Worm (Caenorhabditis elegans) whole organism, L4 larva: Measurements from ENCODE around the gene H38K22.6.
A peak's percentile ranks its signal among the peaks of the same experiment; 100 is the strongest.

ENCODE experiments used
- F26F4.8 ChIP-seq: fragments of 200-800 bp; sonication (Bioruptor generic); conservative IDR thresholded peaks from 2 replicates; pipeline ENCODE4 v1.3.6; 2022; ENCODE audit warnings: missing genetic modification characterization, missing compliant biosample characterization
- R02D3.7 ChIP-seq: fragments of 150-350 bp; sonication (generic microtip); optimal IDR thresholded peaks from 3 replicates; lab custom pipeline; 2014; ENCODE audit warnings: missing biosample characterization, missing genetic modification characterization
- T20F7.1 ChIP-seq: fragments of 200-800 bp; sonication (Bioruptor generic); optimal IDR thresholded peaks from 2 replicates; lab custom pipeline; 2018; ENCODE audit warnings: mild to moderate bottlenecking, missing genetic modification characterization, missing compliant biosample characterization
- T26A8.4 ChIP-seq: fragments of 200-800 bp; sonication (Bioruptor generic); IDR thresholded peaks from 2 replicates; pipeline ENCODE4 v1.3.6; 2022; ENCODE audit warnings: missing genetic modification characterization, missing compliant biosample characterization
- Y5F2A.4 ChIP-seq: fragments of 200-800 bp; sonication (Bioruptor generic); optimal IDR thresholded peaks from 2 replicates; lab custom pipeline; 2018; ENCODE audit warnings: mild to moderate bottlenecking, missing genetic modification characterization, missing compliant biosample characterization
- ZK337.2 ChIP-seq: fragments of 200-800 bp; sonication (Bioruptor generic); IDR thresholded peaks from 2 replicates; pipeline ENCODE4 v1.3.6; 2022; ENCODE audit warnings: missing genetic modification reagents, missing genetic modification characterization, missing compliant biosample characterization
- ZK546.5 ChIP-seq, 2 experiments: sonication (generic microtip); optimal IDR thresholded peaks; 2 replicates each; lab custom pipeline; 2017; ENCODE audit warnings: missing biosample characterization in 2 of 2, missing genetic modification characterization in 2 of 2
- aha-1 ChIP-seq: fragments of 150-350 bp; peaks from one replicate; lab custom pipeline; 2014; ENCODE audit warnings: missing biosample characterization, missing genetic modification characterization
- attf-4 ChIP-seq: sonication (generic microtip); optimal IDR thresholded peaks from 3 replicates; lab custom pipeline; 2017; ENCODE audit warnings: missing biosample characterization, missing genetic modification characterization
- ceh-20 ChIP-seq: fragments of 200-800 bp; sonication (Bioruptor generic); IDR thresholded peaks from 2 replicates; pipeline ENCODE4 v1.3.6; 2022; ENCODE audit warnings: missing genetic modification reagents, missing genetic modification characterization, missing compliant biosample characterization
- ceh-28 ChIP-seq: fragments of 150-350 bp; optimal IDR thresholded peaks from 2 replicates; lab custom pipeline; 2014; ENCODE audit warnings: missing biosample characterization, missing genetic modification reagents, missing genetic modification characterization
- ctbp-1 ChIP-seq: fragments of 200-800 bp; sonication (Bioruptor generic); IDR thresholded peaks from 2 replicates; pipeline ENCODE4 v1.3.6; 2022; ENCODE audit warnings: missing genetic modification reagents, missing genetic modification characterization, missing compliant biosample characterization
- daf-16 ChIP-seq, 3 experiments: sonication (generic microtip); optimal IDR thresholded peaks; 2 replicates each; lab custom pipeline; 2016 to 2017; ENCODE audit warnings: missing genetic modification characterization in 3 of 3, missing genetic modification reagents in 3 of 3, mild to moderate bottlenecking in 2 of 3, missing compliant biosample characterization in 2 of 3, missing biosample characterization in 1 of 3, moderate library complexity in 1 of 3
- dmd-9 ChIP-seq: fragments of 200-800 bp; sonication (Bioruptor generic); IDR thresholded peaks from 2 replicates; pipeline ENCODE4 v1.3.6; 2022; ENCODE audit warnings: missing genetic modification reagents, missing genetic modification characterization, missing compliant biosample characterization
- dve-1 ChIP-seq: sonication (generic microtip); optimal IDR thresholded peaks from 2 replicates; lab custom pipeline; 2017; ENCODE audit warnings: antibody characterized with exemption, mild to moderate bottlenecking, missing genetic modification characterization, missing compliant biosample characterization; ENCODE audit not compliant: insufficient read depth
- egl-43 ChIP-seq: fragments of 200-800 bp; sonication (Bioruptor generic); IDR thresholded peaks from 2 replicates; pipeline ENCODE4 v1.3.6; 2022; ENCODE audit warnings: missing genetic modification reagents, missing genetic modification characterization, missing compliant biosample characterization
- fkh-10 ChIP-seq: fragments of 150-350 bp; optimal IDR thresholded peaks from 2 replicates; lab custom pipeline; 2014; ENCODE audit warnings: missing biosample characterization, missing genetic modification reagents, missing genetic modification characterization
- fos-1 ChIP-seq: fragments of 150-350 bp; optimal IDR thresholded peaks from 2 replicates; lab custom pipeline; 2014; ENCODE audit warnings: missing biosample characterization, missing genetic modification characterization
- hif-1 ChIP-seq, 2 experiments: sonication (generic microtip); optimal IDR thresholded peaks; 2 replicates each; lab custom pipeline; 2016 to 2017; ENCODE audit warnings: missing compliant biosample characterization in 2 of 2, missing genetic modification characterization in 2 of 2, missing genetic modification reagents in 2 of 2, missing genotype in 2 of 2, mild to moderate bottlenecking in 1 of 2
- lim-7 ChIP-seq: fragments of 200-800 bp; sonication (Bioruptor generic); IDR thresholded peaks from 2 replicates; pipeline ENCODE4 v1.3.6; 2022; ENCODE audit warnings: missing genetic modification characterization, missing compliant biosample characterization
- lin-29 ChIP-seq: fragments of 200-800 bp; sonication (Bioruptor generic); IDR thresholded peaks from 2 replicates; pipeline ENCODE4 v1.3.6; 2022; ENCODE audit warnings: missing genetic modification reagents, missing genetic modification characterization, missing compliant biosample characterization
- mdt-29 ChIP-seq: fragments of 200-800 bp; sonication (Bioruptor generic); IDR thresholded peaks from 2 replicates; pipeline ENCODE4 v1.3.6; 2022; ENCODE audit warnings: missing genetic modification reagents, missing genetic modification characterization, missing compliant biosample characterization
- mes-2 ChIP-seq: sonication (generic microtip); optimal IDR thresholded peaks from 2 replicates; lab custom pipeline; 2016; ENCODE audit warnings: missing genotype, mild to moderate bottlenecking, missing genetic modification characterization, missing compliant biosample characterization; ENCODE audit not compliant: poor library complexity, severe bottlenecking
- mxl-2 ChIP-seq: fragments of 200-800 bp; sonication (Bioruptor generic); conservative IDR thresholded peaks from 2 replicates; pipeline ENCODE4 v1.3.6; 2022; ENCODE audit warnings: missing genetic modification reagents, missing genetic modification characterization, missing compliant biosample characterization
- nhr-11 ChIP-seq: fragments of 150-350 bp; optimal IDR thresholded peaks from 2 replicates; lab custom pipeline; 2014; ENCODE audit warnings: missing biosample characterization, missing genetic modification characterization
- nhr-237 ChIP-seq: sonication (generic microtip); optimal IDR thresholded peaks from 2 replicates; lab custom pipeline; 2017; ENCODE audit warnings: missing biosample characterization, missing genetic modification characterization
- nhr-42 ChIP-seq: fragments of 200-800 bp; sonication (Bioruptor generic); IDR thresholded peaks from 2 replicates; pipeline ENCODE4 v1.3.6; 2022; ENCODE audit warnings: missing genetic modification characterization, missing compliant biosample characterization
- nhr-6 ChIP-seq: fragments of 150-350 bp; optimal IDR thresholded peaks from 2 replicates; lab custom pipeline; 2014; ENCODE audit warnings: missing biosample characterization, missing genetic modification characterization
- nhr-77 ChIP-seq: fragments of 150-350 bp; optimal IDR thresholded peaks from 2 replicates; lab custom pipeline; 2014; ENCODE audit warnings: missing biosample characterization, missing genetic modification characterization
- php-3 ChIP-seq: fragments of 200-800 bp; sonication (Bioruptor generic); IDR thresholded peaks from 2 replicates; pipeline ENCODE4 v1.3.6; 2022; ENCODE audit warnings: missing genetic modification reagents, missing genetic modification characterization, missing compliant biosample characterization
- pqm-1 ChIP-seq: sonication (generic microtip); optimal IDR thresholded peaks from 2 replicates; lab custom pipeline; 2017; ENCODE audit warnings: missing biosample characterization, missing genetic modification characterization
- rbr-2 ChIP-seq: sonication (generic microtip); optimal IDR thresholded peaks from 2 replicates; lab custom pipeline; 2016; ENCODE audit warnings: missing genotype, missing genetic modification characterization, missing compliant biosample characterization
- saeg-2 ChIP-seq: fragments of 200-800 bp; sonication (Bioruptor generic); IDR thresholded peaks from 2 replicates; pipeline ENCODE4 v1.3.6; 2022; ENCODE audit warnings: missing genetic modification reagents, missing genetic modification characterization, missing compliant biosample characterization
- sdz-12 ChIP-seq: fragments of 200-800 bp; sonication (Bioruptor generic); optimal IDR thresholded peaks from 2 replicates; lab custom pipeline; 2018; ENCODE audit warnings: mild to moderate bottlenecking, missing genetic modification characterization, missing compliant biosample characterization
- set-16 ChIP-seq: fragments of 200-800 bp; sonication (Bioruptor generic); IDR thresholded peaks from 2 replicates; pipeline ENCODE4 v1.3.6; 2022; ENCODE audit warnings: missing genetic modification reagents, missing genetic modification characterization, missing compliant biosample characterization
- snpc-1.2 ChIP-seq: fragments of 200-800 bp; sonication (Bioruptor generic); IDR thresholded peaks from 2 replicates; pipeline ENCODE4 v1.3.6; 2022; ENCODE audit warnings: missing genetic modification reagents, missing genetic modification characterization, missing compliant biosample characterization
- tag-97 ChIP-seq: fragments of 200-800 bp; sonication (Bioruptor generic); IDR thresholded peaks from 2 replicates; pipeline ENCODE4 v1.3.6; 2022; ENCODE audit warnings: missing genetic modification characterization, missing compliant biosample characterization
- tra-1 ChIP-seq: fragments of 200-800 bp; sonication (Bioruptor generic); IDR thresholded peaks from 2 replicates; pipeline ENCODE4 v1.3.6; 2022; ENCODE audit warnings: missing genetic modification reagents, missing genetic modification characterization, missing compliant biosample characterization
- unc-39 ChIP-seq: sonication (generic microtip); optimal IDR thresholded peaks from 2 replicates; lab custom pipeline; 2017; ENCODE audit warnings: missing biosample characterization, missing genetic modification characterization
- unc-62 ChIP-seq, 3 experiments: fragments of 150-350 bp in 1 of 3; sonication (generic microtip); optimal IDR thresholded peaks in 2 of 3; peaks in 1 of 3; 1 replicate in 1 of 3; 2 replicates in 2 of 3; lab custom pipeline; 2014 to 2017; ENCODE audit warnings: missing biosample characterization in 3 of 3, missing genetic modification characterization in 3 of 3, missing genetic modification reagents in 3 of 3, missing genotype in 1 of 3
- ztf-7 ChIP-seq: fragments of 150-350 bp; optimal IDR thresholded peaks from 2 replicates; lab custom pipeline; 2014; ENCODE audit warnings: missing biosample characterization, missing genetic modification characterization

H38K22.6 gene

DNA sequence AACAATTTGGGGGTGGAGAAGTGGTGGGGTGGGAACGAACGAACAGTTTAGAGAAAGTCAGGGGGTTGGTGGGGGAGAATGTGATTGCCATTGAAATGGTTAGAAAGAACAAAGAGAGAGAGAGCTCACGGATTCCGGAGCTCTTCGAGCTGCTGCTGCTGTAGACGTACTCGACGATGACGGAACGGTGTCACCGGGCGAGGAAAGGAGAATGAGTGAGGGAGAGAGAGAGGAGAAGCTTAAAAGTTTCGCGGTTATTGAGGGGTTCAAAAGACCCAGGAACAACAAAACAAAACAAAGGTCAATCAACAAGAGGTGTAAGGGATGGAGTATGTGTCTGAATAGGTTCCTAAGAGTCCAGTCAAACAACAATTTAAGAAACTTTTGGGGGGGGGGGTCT, 43.9 kb upstream of the H38K22.6 start:
- TF ChIP-seq T26A8.4 (GFP tag; lab: Robert Waterston, UW) (no peak), set-16 (GFP tag; lab: Robert Waterston, UW) (peak; percentile 32; the same call in 1 of the 2 replicates)

DNA sequence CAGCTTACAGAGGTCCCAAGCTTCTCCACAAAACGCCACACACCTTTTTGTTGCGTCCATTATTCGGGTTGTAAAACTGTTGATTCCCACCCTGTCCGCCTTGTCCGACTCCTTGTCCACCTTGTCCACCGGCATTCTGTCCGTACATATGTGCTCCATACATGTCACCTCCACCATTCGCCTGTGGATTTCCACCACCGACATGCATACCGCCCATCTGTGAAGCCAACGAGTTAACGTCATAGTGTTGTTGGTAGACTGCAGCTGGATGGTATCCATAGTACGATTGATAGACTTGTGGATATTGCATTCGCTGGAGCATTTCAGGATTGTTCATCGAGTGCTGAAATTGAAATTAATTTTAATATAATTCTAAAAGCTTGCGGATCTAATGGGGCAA, 42.5 kb upstream of the H38K22.6 start:
- TF ChIP-seq mes-2 (tag; lab: Kevin White, UChicago) (peak; percentile 6), aha-1 (peak; percentile 58), unc-62 (GFP tag; optimal IDR thresholded peaks at IDR 0.05 in 1 of 2; lab: Kevin White, UChicago) (peak in 1 of 2 experiments; percentile 53), unc-62 (tag; optimal IDR thresholded peaks at IDR 0.05; lab: Kevin White, UChicago) (no peak), hif-1 (tag; optimal IDR thresholded peaks at IDR 0.05; lab: Kevin White, UChicago) (no peak)

- TF ChIP-seq nhr-6 (tag; lab: Kevin White, UChicago) (no peak), rbr-2 (tag; lab: Kevin White, UChicago) (no peak), R02D3.7 (tag; lab: Kevin White, UChicago) (no peak), mxl-2 (GFP tag; lab: Robert Waterston, UW) (no peak), pqm-1 (tag; lab: Kevin White, UChicago) (no peak), dve-1 (tag; lab: Kevin White, UChicago) (no peak), ztf-7 (tag; lab: Kevin White, UChicago) (no peak), tra-1 (GFP tag; lab: Robert Waterston, UW) (no peak), egl-43 (GFP tag; lab: Robert Waterston, UW) (peak; percentile 16; the same call in 1 of the 2 replicates), ZK546.5 (tag; optimal IDR thresholded peaks at IDR 0.05; lab: Kevin White, UChicago) (no peak), php-3 (GFP tag; lab: Robert Waterston, UW) (no peak), mes-2 (tag; lab: Kevin White, UChicago) (no peak), unc-62 (GFP tag; optimal IDR thresholded peaks at IDR 0.05 in 1 of 2; lab: Kevin White, UChicago) (peak in 1 of 2 experiments; percentile 47), unc-62 (tag; optimal IDR thresholded peaks at IDR 0.05; lab: Kevin White, UChicago) (no peak)
These were observed 42.0 kb upstream of the H38K22.6 start for ce11 chrIII:4278203-4278602.

- TF ChIP-seq rbr-2 (tag; lab: Kevin White, UChicago) (peak; percentile 32), tag-97 (GFP tag; lab: Robert Waterston, UW) (no peak), ZK337.2 (GFP tag; lab: Robert Waterston, UW) (no peak), attf-4 (tag; lab: Kevin White, UChicago) (no peak), saeg-2 (GFP tag; lab: Robert Waterston, UW) (no peak), nhr-42 (no peak), R02D3.7 (tag; lab: Kevin White, UChicago) (no peak), nhr-11 (no peak), ceh-20 (GFP tag; lab: Robert Waterston, UW) (no peak), pqm-1 (tag; lab: Kevin White, UChicago) (no peak), ctbp-1 (GFP tag; lab: Robert Waterston, UW) (no peak), lin-29 (GFP tag; lab: Robert Waterston, UW) (no peak), T20F7.1 (no peak), lim-7 (GFP tag; lab: Robert Waterston, UW) (no peak), daf-16 (GFP tag; optimal IDR thresholded peaks at IDR 0.05; lab: Kevin White, UChicago) (no peak), daf-16 (tag; optimal IDR thresholded peaks at IDR 0.05; lab: Kevin White, UChicago) (no peak), snpc-1.2 (GFP tag; lab: Robert Waterston, UW) (no peak), ceh-28 (no peak), aha-1 (peak; percentile 90), sdz-12 (GFP tag; lab: Kevin White, UChicago) (peak; percentile 20), dmd-9 (GFP tag; lab: Robert Waterston, UW) (no peak), mdt-29 (GFP tag; lab: Robert Waterston, UW) (no peak), F26F4.8 (no peak), tra-1 (GFP tag; lab: Robert Waterston, UW) (no peak), nhr-237 (tag; lab: Kevin White, UChicago) (no peak), fkh-10 (no peak), nhr-77 (no peak), fos-1 (no peak), mxl-2 (GFP tag; lab: Robert Waterston, UW) (no peak), Y5F2A.4 (GFP tag; lab: Kevin White, UChicago) (no peak), unc-39 (tag; lab: Kevin White, UChicago) (no peak), hif-1 (tag; optimal IDR thresholded peaks at IDR 0.05; lab: Kevin White, UChicago) (no peak)
These were observed 39.7 kb upstream of the H38K22.6 start, which contains the start of gene sup-26 for ce11 chrIII:4280215-4281173. Gene sup-26 (minus strand): TSS chrIII:4280224.
